Worm (Caenorhabditis elegans): Measurements from ENCODE around the gene F54G2.1.

F54G2.1 gene

DNA sequence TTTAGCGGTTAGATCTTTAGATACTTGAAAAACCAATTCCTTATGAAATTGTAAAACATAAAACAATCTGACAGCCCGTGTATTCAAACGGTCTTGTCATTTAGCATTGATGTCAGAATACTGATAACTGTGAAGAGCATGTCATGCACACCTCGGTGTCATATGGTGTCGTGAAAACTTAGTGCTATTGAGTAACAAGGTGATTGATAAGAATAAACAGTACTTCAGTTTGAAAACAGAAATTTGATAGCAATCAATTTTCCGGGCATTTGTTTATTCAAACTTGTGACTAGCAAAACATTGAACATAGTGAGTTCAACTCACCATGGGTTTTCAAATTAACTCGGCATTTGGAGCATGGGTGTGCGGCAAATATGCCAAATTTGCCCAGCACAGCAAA lies 31.1 kb upstream of the F54G2.1 start:
- TF ChIP-seq attf-6 (GFP tag; IDR thresholded peaks at IDR 0.05), result no peak
- no peak for TF ChIP-seq B0261.1 (tag; optimal IDR thresholded peaks at IDR 0.05)
- TF ChIP-seq lsl-1 (GFP tag; optimal IDR thresholded peaks at IDR 0.05), result no peak
- TF ChIP-seq lsy-27 (tag; optimal IDR thresholded peaks at IDR 0.05; ENCODE audit: borderline replicate concordance, insufficient read depth), result no peak
- peak; percentile 79 for TF ChIP-seq ets-4 (GFP tag; optimal IDR thresholded peaks at IDR 0.05)
- 0 out of 2 replicates have a peak, but pooled peaks have one; percentile 31 for TF ChIP-seq cebp-1 (GFP tag; IDR thresholded peaks at IDR 0.05)
- TF ChIP-seq cebp-1 (tag; optimal IDR thresholded peaks at IDR 0.05), result peak; percentile 17
- TF ChIP-seq snpc-4 (GFP tag; optimal IDR thresholded peaks at IDR 0.05), result no peak
- peak in 1 of 4 experiments; percentile 4 for TF ChIP-seq snpc-4 (tag; optimal IDR thresholded peaks at IDR 0.05)
- no peak for TF ChIP-seq madf-6 (GFP tag; IDR thresholded peaks at IDR 0.05)
- TF ChIP-seq nhr-80 (tag; optimal IDR thresholded peaks at IDR 0.05), result peak; percentile 77
- TF ChIP-seq nfya-1 (tag; optimal IDR thresholded peaks at IDR 0.05; ENCODE audit: borderline replicate concordance, insufficient read depth), result no peak

DNA sequence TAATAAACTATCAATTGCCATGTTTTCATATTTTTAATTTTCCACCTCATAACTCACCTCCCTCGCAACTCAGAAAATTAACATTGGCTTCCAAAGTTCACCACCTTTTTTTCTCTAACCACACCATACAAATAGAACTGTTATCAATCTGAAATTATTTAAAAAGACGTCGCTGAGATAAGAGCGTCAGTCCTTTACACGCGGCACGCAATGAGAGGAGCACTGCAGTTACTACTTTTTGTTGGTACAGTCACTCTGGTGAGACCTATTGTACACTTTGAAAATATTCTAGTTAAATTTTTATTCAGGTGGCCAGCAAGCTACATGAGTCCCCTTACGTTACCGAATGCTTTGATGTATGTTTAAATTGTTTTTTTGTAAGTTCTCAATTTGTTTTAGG lies 30.6 kb upstream of the F54G2.1 start, which contains the start of gene T02C5.1:
Gene T02C5.1, plus strand, starts transcription at position 199 of the 400 bp plus-strand sequence.
- TF ChIP-seq hmg-1.2 (GFP tag; IDR thresholded peaks at IDR 0.05) (no peak), nhr-80 (tag; optimal IDR thresholded peaks at IDR 0.05) (peak; percentile 18), ceh-79 (tag; optimal IDR thresholded peaks at IDR 0.05) (no peak), F33H1.4 (GFP tag; IDR thresholded peaks at IDR 0.05) (no peak), ceh-100 (GFP tag; IDR thresholded peaks at IDR 0.05) (no peak), hmg-20 (GFP tag; IDR thresholded peaks at IDR 0.05) (no peak), snpc-1.1 (tag; optimal IDR thresholded peaks at IDR 0.05; ENCODE audit: insufficient read depth) (no peak), tbp1 (GFP tag; optimal IDR thresholded peaks at IDR 0.05) (peak; percentile 1), C17E4.6 (GFP tag; IDR thresholded peaks at IDR 0.05) (no peak), bed-2 (GFP tag; IDR thresholded peaks at IDR 0.05) (no peak), nfyb-1 (GFP tag; IDR thresholded peaks at IDR 0.05) (no peak), tlf-1 (GFP tag; optimal IDR thresholded peaks at IDR 0.05) (no peak), rpc-1 (optimal IDR thresholded peaks at IDR 0.05) (no peak), rpc-1 (tag; optimal IDR thresholded peaks at IDR 0.05) (no peak), T26A5.8 (tag; optimal IDR thresholded peaks at IDR 0.05) (no peak), ets-4 (GFP tag; optimal IDR thresholded peaks at IDR 0.05) (no peak)

DNA sequence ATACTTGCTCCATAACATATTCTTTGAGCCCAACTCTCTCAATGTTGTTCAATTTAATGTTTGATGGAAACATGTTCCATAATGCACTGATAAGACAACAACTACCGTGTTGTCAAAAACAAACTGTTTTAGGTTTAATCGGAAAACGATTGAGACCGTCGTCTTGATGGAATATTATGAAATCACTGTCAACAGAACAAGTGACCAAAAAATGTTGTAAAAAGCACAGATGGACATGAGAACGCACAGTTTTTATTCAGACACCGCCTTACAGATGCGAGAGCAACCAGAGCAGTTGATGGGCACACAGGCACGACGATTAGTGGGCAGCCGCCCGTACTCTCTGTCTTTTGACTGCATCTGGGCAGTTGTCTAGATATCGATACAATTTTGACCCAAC lies 28.9 kb upstream of the F54G2.1 start:
- TF ChIP-seq hmg-1.2 (GFP tag; IDR thresholded peaks at IDR 0.05) (no peak), rec-8 (tag; optimal IDR thresholded peaks at IDR 0.05) (no peak), chd-7 (tag; optimal IDR thresholded peaks at IDR 0.05) (no peak), madf-3 (GFP tag; IDR thresholded peaks at IDR 0.05) (no peak), cebp-2 (GFP tag; IDR thresholded peaks at IDR 0.05) (no peak), ztf-22 (GFP tag; optimal IDR thresholded peaks at IDR 0.05) (peak; percentile 1), cebp-1 (GFP tag; IDR thresholded peaks at IDR 0.05) (peak; percentile 88), cebp-1 (tag; optimal IDR thresholded peaks at IDR 0.05) (peak; percentile 90), die-1 (tag; optimal IDR thresholded peaks at IDR 0.05) (no peak), bed-2 (GFP tag; IDR thresholded peaks at IDR 0.05) (no peak), mxl-1 (tag; optimal IDR thresholded peaks at IDR 0.05) (no peak), nhr-27 (tag; optimal IDR thresholded peaks at IDR 0.05) (no peak), bed-1 (GFP tag; IDR thresholded peaks at IDR 0.05) (no peak), lsy-27 (tag; optimal IDR thresholded peaks at IDR 0.05; ENCODE audit: borderline replicate concordance, insufficient read depth) (no peak), nfyb-1 (GFP tag; IDR thresholded peaks at IDR 0.05) (no peak), F55B11.4 (tag; optimal IDR thresholded peaks at IDR 0.05; ENCODE audit: borderline replicate concordance, insufficient read depth) (no peak), F33H1.4 (GFP tag; IDR thresholded peaks at IDR 0.05) (no peak), ceh-91 (GFP tag; IDR thresholded peaks at IDR 0.05) (no peak), pha-4 (tag; optimal IDR thresholded peaks at IDR 0.05) (peak; percentile 39), unc-62 (GFP tag; optimal IDR thresholded peaks at IDR 0.05) (peak; percentile 87), rcor-1 (GFP tag; IDR thresholded peaks at IDR 0.05) (no peak), dox-1 (GFP tag; IDR thresholded peaks at IDR 0.05) (peak; percentile 48; the same call in 1 of the 2 replicates), F49E8.2 (tag; optimal IDR thresholded peaks at IDR 0.05; ENCODE audit: insufficient read depth) (no peak), nhr-120 (GFP tag; IDR thresholded peaks at IDR 0.05) (no peak), lin-40 (tag; optimal IDR thresholded peaks at IDR 0.05) (no peak), lag-1 (GFP tag; IDR thresholded peaks at IDR 0.05) (no peak), lin-54 (GFP tag; optimal IDR thresholded peaks at IDR 0.05) (no peak)
